Fruit fly (Drosophila melanogaster) whole organism, embryonic: ENCODE results near the gene Bet1.

Experiments used
- CG10209 ChIP-seq: fragments of 200-800 bp; sonication (Bioruptor generic); optimal IDR thresholded peaks from 3 replicates; lab custom pipeline; 2017; ENCODE audit warnings: missing biosample characterization, mild to moderate bottlenecking, missing genetic modification characterization, missing genetic modification reagents
- CG12744 ChIP-seq: fragments of 200-800 bp; sonication (Bioruptor generic); optimal IDR thresholded peaks from 2 replicates; lab custom pipeline; 2016; ENCODE audit warnings: missing biosample characterization, missing genetic modification characterization
- CG15269 ChIP-seq: fragments of 200-800 bp; sonication (Bioruptor generic); optimal IDR thresholded peaks from 2 replicates; lab custom pipeline; 2018; ENCODE audit warnings: missing biosample characterization, mild to moderate bottlenecking, missing genetic modification characterization, moderate library complexity
- CG17385 ChIP-seq: fragments of 200-800 bp; sonication (Bioruptor generic); optimal IDR thresholded peaks from 3 replicates; lab custom pipeline; 2018; ENCODE audit warnings: missing biosample characterization, mild to moderate bottlenecking, missing genetic modification characterization
- CG1792 ChIP-seq: fragments of 200-800 bp; sonication (Bioruptor generic); optimal IDR thresholded peaks from 2 replicates; lab custom pipeline; 2016; ENCODE audit warnings: missing biosample characterization, missing genetic modification characterization
- CG18764 ChIP-seq: fragments of 200-800 bp; sonication (Bioruptor generic); optimal IDR thresholded peaks from 3 replicates; lab custom pipeline; 2016; ENCODE audit warnings: missing biosample characterization, missing genetic modification characterization
- CG2875 ChIP-seq: fragments of 200-800 bp; sonication (Bioruptor generic); optimal IDR thresholded peaks from 2 replicates; lab custom pipeline; 2017; ENCODE audit warnings: missing biosample characterization, mild to moderate bottlenecking, missing genetic modification characterization, missing genetic modification reagents
- CG30403 ChIP-seq: fragments of 200-800 bp; sonication (Bioruptor generic); optimal IDR thresholded peaks from 3 replicates; lab custom pipeline; 2016; ENCODE audit warnings: missing biosample characterization, missing genetic modification characterization
- CG3407 ChIP-seq: fragments of 200-800 bp; sonication (Bioruptor generic); optimal IDR thresholded peaks from 2 replicates; lab custom pipeline; 2018; ENCODE audit warnings: missing biosample characterization, mild to moderate bottlenecking, missing genetic modification characterization
- CG42726 ChIP-seq: fragments of 200-800 bp; sonication (Bioruptor generic); IDR thresholded peaks from 2 replicates; pipeline ENCODE4 v1.3.6; 2022; ENCODE audit warnings: missing biosample characterization, missing genetic modification characterization; ENCODE audit not compliant: partially characterized antibody
- CG4424 ChIP-seq: fragments of 200-800 bp; sonication (Bioruptor generic); optimal IDR thresholded peaks from 3 replicates; lab custom pipeline; 2016; ENCODE audit warnings: missing biosample characterization, missing genetic modification characterization
- CG4617 ChIP-seq: fragments of 200-800 bp; sonication (Bioruptor generic); optimal IDR thresholded peaks from 3 replicates; lab custom pipeline; 2016; ENCODE audit warnings: missing biosample characterization, missing genetic modification characterization, borderline replicate concordance
- CG4820 ChIP-seq: fragments of 200-800 bp; sonication (Bioruptor generic); optimal IDR thresholded peaks from 3 replicates; lab custom pipeline; 2016; ENCODE audit warnings: missing biosample characterization, missing genetic modification characterization
- CG4854 ChIP-seq: fragments of 200-800 bp; sonication (Bioruptor generic); optimal IDR thresholded peaks from 2 replicates; lab custom pipeline; 2016; ENCODE audit warnings: missing biosample characterization, missing genetic modification characterization, inconsistent platforms
- CG7372 ChIP-seq: fragments of 200-800 bp; sonication (Bioruptor generic); IDR thresholded peaks from 2 replicates; pipeline ENCODE4 v1.3.6; 2022; ENCODE audit warnings: missing biosample characterization, missing genetic modification characterization
- CG8281 ChIP-seq: fragments of 200-800 bp; sonication (Bioruptor generic); optimal IDR thresholded peaks from 2 replicates; lab custom pipeline; 2018; ENCODE audit warnings: missing biosample characterization, mild to moderate bottlenecking, missing genetic modification characterization, moderate library complexity
- CG9727 ChIP-seq: fragments of 200-800 bp; sonication (Bioruptor generic); optimal IDR thresholded peaks from 3 replicates; lab custom pipeline; 2017; ENCODE audit warnings: missing biosample characterization, mild to moderate bottlenecking, missing genetic modification characterization
- CG9876 ChIP-seq: fragments of 200-800 bp; sonication (Bioruptor generic); optimal IDR thresholded peaks from 2 replicates; lab custom pipeline; 2016; ENCODE audit warnings: missing biosample characterization, missing genetic modification characterization
- CG9932 ChIP-seq: fragments of 200-800 bp; sonication (Bioruptor generic); IDR thresholded peaks from 2 replicates; pipeline ENCODE4 v1.3.6; 2022; ENCODE audit warnings: missing biosample characterization, missing genetic modification characterization
- Dfd ChIP-seq, 2 experiments: fragments of >200 bp; optimal IDR thresholded peaks; 2 replicates each; lab custom pipeline; 2017; ENCODE audit warnings: missing biosample characterization in 2 of 2, missing genetic modification characterization in 2 of 2
- Dll ChIP-seq: fragments of 200-800 bp; sonication (Bioruptor generic); IDR thresholded peaks from 4 replicates; pipeline ENCODE4 v1.3.6; 2022; ENCODE audit warnings: missing biosample characterization, missing genetic modification characterization; ENCODE audit not compliant: partially characterized antibody
- H2.0 ChIP-seq: fragments of 200-800 bp; sonication (Bioruptor generic); IDR thresholded peaks from 2 replicates; pipeline ENCODE4 v1.3.6; 2022; ENCODE audit warnings: missing biosample characterization, missing genetic modification characterization
- HLH54F ChIP-seq: fragments of 200-800 bp; sonication (Bioruptor generic); optimal IDR thresholded peaks from 3 replicates; lab custom pipeline; 2016; ENCODE audit warnings: missing biosample characterization, missing genetic modification characterization
- Lpt ChIP-seq: fragments of >200 bp; optimal IDR thresholded peaks from 2 replicates; lab custom pipeline; 2018; ENCODE audit warnings: missing biosample characterization, missing genetic modification characterization
- MBD-R2 ChIP-seq: fragments of 200-800 bp; sonication (Bioruptor generic); IDR thresholded peaks from 2 replicates; pipeline ENCODE4 v1.3.6; 2022; ENCODE audit warnings: missing biosample characterization, missing genetic modification characterization
- Rfx ChIP-seq: fragments of 200-800 bp; sonication (Bioruptor generic); IDR thresholded peaks from 2 replicates; pipeline ENCODE4 v1.3.6; 2022; ENCODE audit warnings: missing biosample characterization, missing genetic modification characterization
- Rx ChIP-seq: fragments of 200-800 bp; sonication (Bioruptor generic); IDR thresholded peaks from 2 replicates; pipeline ENCODE4 v1.3.6; 2022; ENCODE audit warnings: missing biosample characterization, missing genetic modification characterization
- Sox102F ChIP-seq: fragments of 200-800 bp; sonication (Bioruptor generic); optimal IDR thresholded peaks from 2 replicates; lab custom pipeline; 2018; ENCODE audit warnings: missing biosample characterization, mild to moderate bottlenecking, missing genetic modification characterization, moderate library complexity
- aop ChIP-seq: fragments of 200-800 bp; sonication (Bioruptor generic); IDR thresholded peaks from 2 replicates; pipeline ENCODE4 v1.3.6; 2022; ENCODE audit warnings: missing biosample characterization, missing genetic modification characterization
- cato ChIP-seq: fragments of 200-800 bp; sonication (Bioruptor generic); optimal IDR thresholded peaks from 2 replicates; lab custom pipeline; 2016; ENCODE audit warnings: missing biosample characterization, missing genetic modification characterization, borderline replicate concordance
- cg ChIP-seq: fragments of 200-800 bp; sonication (Bioruptor generic); optimal IDR thresholded peaks from 3 replicates; lab custom pipeline; 2019; ENCODE audit warnings: missing biosample characterization, mild to moderate bottlenecking, missing genetic modification characterization, moderate library complexity
- chn ChIP-seq: fragments of 200-800 bp; sonication (Bioruptor generic); optimal IDR thresholded peaks from 2 replicates; lab custom pipeline; 2016; ENCODE audit warnings: missing biosample characterization, missing genetic modification characterization
- corto ChIP-seq: fragments of 200-800 bp; sonication (Bioruptor generic); optimal IDR thresholded peaks from 2 replicates; lab custom pipeline; 2016; ENCODE audit warnings: missing biosample characterization, mild to moderate bottlenecking, missing genetic modification characterization, moderate library complexity
- dmrt99B ChIP-seq: fragments of 200-800 bp; sonication (Bioruptor generic); optimal IDR thresholded peaks from 2 replicates; lab custom pipeline; 2018; ENCODE audit warnings: missing biosample characterization, mild to moderate bottlenecking, missing genetic modification characterization, moderate library complexity
- ems ChIP-seq: fragments of 200-800 bp; sonication (Bioruptor generic); optimal IDR thresholded peaks from 3 replicates; lab custom pipeline; 2016; ENCODE audit warnings: missing biosample characterization, missing genetic modification characterization
- eve ChIP-seq, 2 experiments: fragments of >200 bp; optimal IDR thresholded peaks; 2 replicates each; lab custom pipeline; 2017; ENCODE audit warnings: missing biosample characterization in 2 of 2, missing genetic modification characterization in 2 of 2
- fd3F ChIP-seq: fragments of 200-800 bp; sonication (Bioruptor generic); optimal IDR thresholded peaks from 2 replicates; lab custom pipeline; 2018; ENCODE audit warnings: missing biosample characterization, mild to moderate bottlenecking, missing genetic modification characterization, moderate library complexity
- ftz-f1 ChIP-seq: fragments of 200-800 bp; sonication (Bioruptor generic); optimal IDR thresholded peaks from 2 replicates; lab custom pipeline; 2016; ENCODE audit warnings: missing biosample characterization, missing genetic modification characterization
- gcm2 ChIP-seq: fragments of 200-800 bp; sonication (Bioruptor generic); optimal IDR thresholded peaks from 2 replicates; lab custom pipeline; 2016; ENCODE audit warnings: missing biosample characterization, missing genetic modification characterization
- gsb ChIP-seq: fragments of 200-800 bp; sonication (Bioruptor generic); IDR thresholded peaks from 2 replicates; pipeline ENCODE4 v1.3.6; 2022; ENCODE audit warnings: missing biosample characterization, missing genetic modification characterization
- hth ChIP-seq: fragments of >200 bp; optimal IDR thresholded peaks from 2 replicates; lab custom pipeline; 2017; ENCODE audit warnings: inconsistent platforms
- jigr1 ChIP-seq: fragments of 200-800 bp; sonication (Bioruptor generic); IDR thresholded peaks from 3 replicates; pipeline ENCODE4 v1.3.6; 2022; ENCODE audit warnings: missing biosample characterization, missing genetic modification characterization
- lmd ChIP-seq: fragments of 200-800 bp; sonication (Bioruptor generic); IDR thresholded peaks from 2 replicates; pipeline ENCODE4 v1.3.6; 2022; ENCODE audit warnings: missing biosample characterization, missing genetic modification characterization
- nau ChIP-seq: fragments of 200-800 bp; sonication (Bioruptor generic); optimal IDR thresholded peaks from 3 replicates; lab custom pipeline; 2017; ENCODE audit warnings: missing biosample characterization, mild to moderate bottlenecking, missing genetic modification characterization, missing genetic modification reagents
- nmo ChIP-seq: fragments of 200-800 bp; sonication (Bioruptor generic); optimal IDR thresholded peaks from 2 replicates; lab custom pipeline; 2018; ENCODE audit warnings: missing biosample characterization, mild to moderate bottlenecking, missing genetic modification characterization, moderate library complexity
- scrt ChIP-seq: fragments of 200-800 bp; sonication (Bioruptor generic); optimal IDR thresholded peaks from 2 replicates; lab custom pipeline; 2018; ENCODE audit warnings: missing biosample characterization, mild to moderate bottlenecking, missing genetic modification characterization, moderate library complexity
- toy ChIP-seq: fragments of 200-800 bp; sonication (Bioruptor generic); IDR thresholded peaks from 2 replicates; pipeline ENCODE4 v1.3.6; 2022; ENCODE audit warnings: missing biosample characterization, missing genetic modification characterization
- twi ChIP-seq: fragments of 200-800 bp; optimal IDR thresholded peaks from 2 replicates; lab custom pipeline; 2019; ENCODE audit warnings: missing biosample characterization, mild to moderate bottlenecking, missing genetic modification characterization, moderate library complexity
- vvl ChIP-seq: fragments of 200-800 bp; sonication (Bioruptor generic); IDR thresholded peaks from 2 replicates; pipeline ENCODE4 v1.3.6; 2022; ENCODE audit warnings: missing biosample characterization, missing genetic modification characterization
- zen2 ChIP-seq: fragments of 200-800 bp; sonication (Bioruptor generic); IDR thresholded peaks from 3 replicates; pipeline ENCODE4 v1.3.6; 2022; ENCODE audit warnings: missing biosample characterization, missing genetic modification characterization; ENCODE audit not compliant: partially characterized antibody

The Bet1 gene

DNA sequence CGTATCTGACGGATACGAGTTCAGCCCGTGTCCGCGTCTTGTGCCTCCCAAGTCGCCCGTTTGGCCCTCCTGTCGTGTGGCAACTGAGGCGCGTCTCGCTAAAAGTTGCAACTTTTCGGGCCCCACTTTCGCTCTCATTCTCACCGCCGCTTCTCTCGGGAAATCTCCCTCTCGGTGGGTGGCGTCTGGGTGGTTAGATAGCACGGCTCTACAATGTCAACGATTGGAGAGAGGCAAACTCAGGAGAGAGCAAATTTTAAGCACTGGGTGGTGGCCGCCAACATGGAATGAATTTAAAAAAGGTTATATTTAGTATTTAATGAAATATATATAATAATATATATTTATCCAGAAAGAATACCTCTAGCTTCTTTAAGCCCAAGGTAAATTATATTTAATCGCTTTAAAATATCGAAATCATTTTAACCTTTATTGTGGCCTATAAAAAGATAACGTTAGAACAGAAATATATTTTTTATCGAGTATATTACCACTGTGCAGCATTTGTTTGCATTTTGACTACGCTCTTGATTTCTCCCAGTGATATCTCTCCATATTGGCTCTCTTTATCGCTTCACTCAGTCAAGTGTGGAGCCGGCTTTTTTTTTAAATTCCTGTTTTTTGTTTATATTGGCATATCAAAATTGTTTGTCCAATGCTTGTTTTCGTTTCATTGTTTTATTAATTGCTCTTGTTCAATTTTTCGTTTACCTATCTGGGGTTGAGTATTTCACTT, 31.4 kb downstream of the Bet1 start, which contains the start of gene Gbs-76A (continued):
- TF ChIP-seq Sox102F (GFP tag; lab: Kevin White, UChicago), result peak; percentile 86
- peak; percentile 67 for TF ChIP-seq fd3F (GFP tag; lab: Kevin White, UChicago)
- TF ChIP-seq CG42726 (GFP tag; lab: Robert Waterston, UW), result no peak
- peak; percentile 75 for TF ChIP-seq vvl (GFP tag; lab: Robert Waterston, UW)
- peak; percentile 56 for TF ChIP-seq CG3407
- no peak for TF ChIP-seq CG9876
- peak; percentile 77 for TF ChIP-seq CG2875 (GFP tag; lab: Kevin White, UChicago)
- no peak for TF ChIP-seq CG1792 (GFP tag; lab: Kevin White, UChicago)
- no peak for TF ChIP-seq Lpt (GFP tag; lab: Kevin White, UChicago)
- no peak; the same call in 1 of the 2 replicates for TF ChIP-seq CG7372 (GFP tag; lab: Robert Waterston, UW)
- peak; percentile 85 for TF ChIP-seq CG17385
- peak; percentile 32 for TF ChIP-seq nau (GFP tag; lab: Kevin White, UChicago)
- TF ChIP-seq nmo, result peak; percentile 88
- peak; percentile 90 for TF ChIP-seq dmrt99B (tag; lab: Kevin White, UChicago)
- TF ChIP-seq CG4424, result peak; percentile 64
- TF ChIP-seq H2.0 (GFP tag; lab: Robert Waterston, UW), result peak; percentile 63
- TF ChIP-seq zen2 (GFP tag; lab: Robert Waterston, UW), result no peak
- TF ChIP-seq CG4617 (GFP tag; lab: Kevin White, UChicago), result peak; percentile 4
- peak; percentile 81 for TF ChIP-seq CG9932 (GFP tag; lab: Robert Waterston, UW)
- TF ChIP-seq lmd (GFP tag; lab: Robert Waterston, UW), result peak; percentile 87
- peak; percentile 78 for TF ChIP-seq corto (GFP tag; lab: Kevin White, UChicago)
- peak; percentile 24; the same call in 1 of the 2 replicates for TF ChIP-seq toy (GFP tag; lab: Robert Waterston, UW)
- peak; percentile 77 for TF ChIP-seq scrt (GFP tag; lab: Kevin White, UChicago)
- peak; percentile 23 for TF ChIP-seq cato (GFP tag; lab: Kevin White, UChicago)
- TF ChIP-seq CG30403 (GFP tag; lab: Kevin White, UChicago), result peak; percentile 51
- TF ChIP-seq MBD-R2 (GFP tag; lab: Robert Waterston, UW), result peak; percentile 39
- peak; percentile 29 for TF ChIP-seq CG12744
- peak; percentile 82 for TF ChIP-seq Rfx
- no peak for TF ChIP-seq aop (GFP tag; lab: Robert Waterston, UW)
- no peak for TF ChIP-seq ftz-f1 (GFP tag; lab: Kevin White, UChicago)
- TF ChIP-seq ems (GFP tag; lab: Kevin White, UChicago), result no peak
- peak; percentile 92 for TF ChIP-seq CG15269 (tag; lab: Kevin White, UChicago)
- peak; percentile 53; the same call in 1 of the 4 replicates for TF ChIP-seq Dll (GFP tag; lab: Robert Waterston, UW)
- peak; percentile 40; the same call in 1 of the 2 replicates for TF ChIP-seq Rx (GFP tag; lab: Robert Waterston, UW)
- no peak for TF ChIP-seq HLH54F
- TF ChIP-seq gsb (GFP tag; lab: Robert Waterston, UW), result peak; percentile 62
- no peak for TF ChIP-seq gcm2 (GFP tag; lab: Kevin White, UChicago)
- TF ChIP-seq hth (lab: Kevin White, UChicago), result no peak
- TF ChIP-seq CG10209, result peak; percentile 84
- TF ChIP-seq jigr1 (GFP tag; lab: Robert Waterston, UW), result no peak; the same call in 2 of the 3 replicates
- TF ChIP-seq CG18764, result no peak
- peak; percentile 67 for TF ChIP-seq twi (tag; lab: Kevin White, UChicago)
- no peak for TF ChIP-seq cg (GFP tag; lab: Kevin White, UChicago)
- peak; percentile 81 for TF ChIP-seq CG9727 (GFP tag; lab: Kevin White, UChicago)
- TF ChIP-seq CG4820 (GFP tag; lab: Kevin White, UChicago), result peak; percentile 36
- TF ChIP-seq CG8281 (tag; lab: Kevin White, UChicago), result peak; percentile 73
- no peak for TF ChIP-seq CG4854 (GFP tag; lab: Kevin White, UChicago)
- TF ChIP-seq Dfd (GFP tag; optimal IDR thresholded peaks at IDR 0.05; lab: Kevin White, UChicago), result no peak
- peak in 1 of 2 experiments; percentile 81 for TF ChIP-seq eve (GFP tag; optimal IDR thresholded peaks at IDR 0.05; lab: Kevin White, UChicago)
- no peak for TF ChIP-seq chn (GFP tag; lab: Kevin White, UChicago)
